Worm (Caenorhabditis elegans) whole organism, midembryonic: ENCODE results near the gene rfs-1.

Source experiments
- T22C8.4 ChIP-seq: fragments of 200-800 bp; sonication (Bioruptor generic); IDR thresholded peaks from 2 replicates; pipeline ENCODE4 v1.3.6; 2022; ENCODE audit warnings: missing genetic modification characterization, missing compliant biosample characterization
- cog-1 ChIP-seq: sonication (generic microtip); optimal IDR thresholded peaks from 2 replicates; lab custom pipeline; 2016; ENCODE audit warnings: missing genetic modification characterization, missing compliant biosample characterization
- flt-1 ChIP-seq: fragments of 200-800 bp; sonication (Bioruptor generic); IDR thresholded peaks from 2 replicates; pipeline ENCODE4 v1.3.6; 2022; ENCODE audit warnings: missing genetic modification characterization, missing compliant biosample characterization
- klf-2 ChIP-seq: fragments of 200-800 bp; sonication (Bioruptor generic); conservative IDR thresholded peaks from 2 replicates; pipeline ENCODE4 v1.3.6; 2022; ENCODE audit warnings: missing genetic modification reagents, missing genetic modification characterization, missing compliant biosample characterization
- med-1 ChIP-seq: sonication (generic microtip); optimal IDR thresholded peaks from 2 replicates; lab custom pipeline; 2017; ENCODE audit warnings: missing genetic modification characterization, mild to moderate bottlenecking, missing compliant biosample characterization, antibody characterized with exemption, missing genetic modification reagents; ENCODE audit not compliant: insufficient read depth
- ref-1 ChIP-seq: fragments of 200-800 bp; sonication (Bioruptor generic); conservative IDR thresholded peaks from 2 replicates; pipeline ENCODE4 v1.3.6; 2022; ENCODE audit warnings: missing genetic modification reagents, missing genetic modification characterization, missing compliant biosample characterization
- tab-1 ChIP-seq: fragments of 200-800 bp; sonication (Bioruptor generic); IDR thresholded peaks from 2 replicates; pipeline ENCODE4 v1.3.6; 2022; ENCODE audit warnings: missing genetic modification characterization, missing compliant biosample characterization
- ztf-23 ChIP-seq: fragments of 200-800 bp; sonication (Bioruptor generic); IDR thresholded peaks from 2 replicates; pipeline ENCODE4 v1.3.6; 2022; ENCODE audit warnings: missing genetic modification reagents, missing genetic modification characterization, missing compliant biosample characterization
- ztf-29 ChIP-seq: fragments of 200-800 bp; sonication (Bioruptor generic); IDR thresholded peaks from 2 replicates; pipeline ENCODE4 v1.3.6; 2022; ENCODE audit warnings: missing genetic modification reagents, missing genetic modification characterization, missing compliant biosample characterization

The rfs-1 gene

ce11 chrIII:8229480-8229879, 3.2 kb downstream of the rfs-1 start:
- TF ChIP-seq ztf-29 (GFP tag; lab: Robert Waterston, UW), result no peak

DNA sequence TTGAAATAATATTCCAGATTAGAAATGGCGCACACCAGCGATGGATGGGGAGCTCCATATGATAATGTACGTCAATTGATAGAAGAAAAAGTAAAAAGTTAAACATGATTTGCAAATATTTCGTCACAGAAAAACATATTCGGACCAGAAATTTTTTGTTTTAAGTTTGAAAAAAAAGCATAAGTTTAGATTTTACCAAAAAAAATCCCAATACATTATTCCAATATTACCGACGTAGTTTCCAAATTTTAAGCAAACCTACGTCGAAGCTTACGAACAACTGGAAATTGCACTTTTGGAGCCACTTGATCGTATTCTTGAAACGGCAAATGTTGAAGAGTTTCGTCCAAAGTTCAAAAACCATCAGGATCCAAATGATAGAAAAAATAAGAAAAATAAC, 6.4 kb downstream of the rfs-1 start, which contains the start of gene henn-1:
henn-1 (plus strand) TSS at position 18 of the 400 bp plus-strand sequence.
- no peak for TF ChIP-seq tab-1 (GFP tag; lab: Robert Waterston, UW)
- TF ChIP-seq T22C8.4 (GFP tag; lab: Robert Waterston, UW), result no peak
- no peak for TF ChIP-seq flt-1 (GFP tag; lab: Robert Waterston, UW)
- no peak for TF ChIP-seq ztf-23
- no peak for TF ChIP-seq ref-1
- no peak for TF ChIP-seq ztf-29 (GFP tag; lab: Robert Waterston, UW)
- TF ChIP-seq cog-1, result no peak
- TF ChIP-seq klf-2 (GFP tag; lab: Robert Waterston, UW), result no peak
- no peak for TF ChIP-seq med-1 (GFP tag; lab: Kevin White, UChicago)

ce11 chrIII:8235358-8235757, 9.1 kb downstream of the rfs-1 start, which contains the start of gene C02F5.14:
C02F5.14 (minus strand) TSS chrIII:8235514.
- TF ChIP-seq klf-2 (GFP tag; lab: Robert Waterston, UW), result no peak
- TF ChIP-seq ref-1, result no peak
- no peak for TF ChIP-seq med-1 (GFP tag; lab: Kevin White, UChicago)
- no peak for TF ChIP-seq ztf-29 (GFP tag; lab: Robert Waterston, UW)
- TF ChIP-seq flt-1 (GFP tag; lab: Robert Waterston, UW), result no peak
- TF ChIP-seq ztf-23, result no peak
- no peak for TF ChIP-seq cog-1
- no peak for TF ChIP-seq T22C8.4 (GFP tag; lab: Robert Waterston, UW)
- TF ChIP-seq tab-1 (GFP tag; lab: Robert Waterston, UW), result no peak

- TF ChIP-seq ztf-29 (GFP tag; lab: Robert Waterston, UW) (no peak), cog-1 (no peak), flt-1 (GFP tag; lab: Robert Waterston, UW) (no peak)
These were observed 9.6 kb downstream of the rfs-1 start, which contains the start of gene C02F5.5 for ce11 chrIII:8235880-8236279. C02F5.5 (plus strand) TSS chrIII:8236180.

- TF ChIP-seq ref-1 (no peak), ztf-23 (no peak), cog-1 (no peak)
These were observed 11.5 kb downstream of the rfs-1 start, which contains the start of gene tsp-2 for ce11 chrIII:8237827-8238226. tsp-2 (minus strand) TSS chrIII:8237935.

DNA sequence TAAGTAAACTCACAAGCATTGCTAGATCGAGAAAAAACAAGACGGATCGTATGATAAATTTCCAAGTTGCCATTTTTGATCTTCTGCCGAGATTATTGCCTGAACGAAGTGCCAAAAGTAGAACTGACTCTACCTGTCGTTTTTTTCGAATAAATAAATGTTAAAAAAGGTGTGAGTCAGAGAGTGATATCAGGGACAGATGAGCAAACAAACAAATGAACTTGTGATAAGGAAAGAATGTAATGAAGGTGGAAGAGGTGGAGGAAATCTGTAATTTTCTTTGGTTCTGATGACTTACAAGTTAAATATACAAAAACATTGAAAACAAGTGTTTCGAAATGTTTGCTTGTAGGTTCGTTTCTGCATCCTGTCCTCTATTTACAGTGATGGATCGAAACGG, 13.0 kb downstream of the rfs-1 start, which contains the start of gene tsp-1:
tsp-1 (minus strand) TSS at position 99 of the 400 bp plus-strand sequence.
- no peak for TF ChIP-seq klf-2 (GFP tag; lab: Robert Waterston, UW)
- TF ChIP-seq tab-1 (GFP tag; lab: Robert Waterston, UW), result no peak
- TF ChIP-seq cog-1, result no peak
- TF ChIP-seq flt-1 (GFP tag; lab: Robert Waterston, UW), result no peak
- no peak for TF ChIP-seq med-1 (GFP tag; lab: Kevin White, UChicago)
- TF ChIP-seq ztf-23, result no peak
- no peak for TF ChIP-seq ztf-29 (GFP tag; lab: Robert Waterston, UW)

DNA sequence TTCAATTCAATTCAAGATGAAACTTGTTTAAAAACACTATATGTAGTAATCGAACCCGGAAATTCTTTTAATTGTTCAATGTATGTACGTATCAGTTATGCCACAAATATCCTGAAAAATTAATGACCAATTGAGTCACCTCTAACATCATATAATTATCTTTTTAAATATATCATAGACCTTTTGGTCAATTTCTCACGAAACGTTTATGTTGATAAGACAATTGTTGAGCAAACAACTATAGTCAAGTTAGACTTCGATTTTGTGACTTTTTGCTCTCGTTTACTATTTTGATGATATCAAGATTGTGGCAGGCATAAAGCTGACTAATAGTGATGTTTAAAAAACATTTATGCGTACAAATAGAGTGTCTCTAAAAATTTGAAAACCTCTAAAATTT, 14.0 kb downstream of the rfs-1 start:
- TF ChIP-seq cog-1, result no peak
- no peak for TF ChIP-seq ref-1
- TF ChIP-seq tab-1 (GFP tag; lab: Robert Waterston, UW), result no peak
- TF ChIP-seq flt-1 (GFP tag; lab: Robert Waterston, UW), result no peak
- TF ChIP-seq ztf-29 (GFP tag; lab: Robert Waterston, UW), result no peak
- TF ChIP-seq med-1 (GFP tag; lab: Kevin White, UChicago), result no peak
- TF ChIP-seq T22C8.4 (GFP tag; lab: Robert Waterston, UW), result no peak
- TF ChIP-seq ztf-23, result no peak
- TF ChIP-seq klf-2 (GFP tag; lab: Robert Waterston, UW), result no peak

- no peak for TF ChIP-seq klf-2 (GFP tag; lab: Robert Waterston, UW)
- TF ChIP-seq ref-1, result no peak
- no peak for TF ChIP-seq ztf-29 (GFP tag; lab: Robert Waterston, UW)
- TF ChIP-seq cog-1, result no peak
- no peak for TF ChIP-seq flt-1 (GFP tag; lab: Robert Waterston, UW)
- TF ChIP-seq med-1 (GFP tag; lab: Kevin White, UChicago), result no peak
- no peak for TF ChIP-seq T22C8.4 (GFP tag; lab: Robert Waterston, UW)
- no peak for TF ChIP-seq ztf-23
- no peak for TF ChIP-seq tab-1 (GFP tag; lab: Robert Waterston, UW)
These were observed 14.7 kb downstream of the rfs-1 start for ce11 chrIII:8240948-8241347.

- no peak for TF ChIP-seq ref-1
- no peak for TF ChIP-seq ztf-23
These were observed 16.5 kb downstream of the rfs-1 start, which contains the start of gene C02F5.12 for ce11 chrIII:8242809-8243208. C02F5.12 (minus strand) TSS chrIII:8243029.

ce11 chrIII:8244052-8244451, 17.8 kb downstream of the rfs-1 start, which contains the start of the genes pbs-6 and cids-1:
pbs-6 (minus strand) TSS chrIII:8244092.
cids-1 (plus strand) TSS chrIII:8244445.
- TF ChIP-seq med-1 (GFP tag; lab: Kevin White, UChicago) (no peak), klf-2 (GFP tag; lab: Robert Waterston, UW) (no peak), tab-1 (GFP tag; lab: Robert Waterston, UW) (no peak), ztf-29 (GFP tag; lab: Robert Waterston, UW) (no peak), flt-1 (GFP tag; lab: Robert Waterston, UW) (no peak), ztf-23 (no peak), ref-1 (no peak), cog-1 (no peak)

ce11 chrIII:8245591-8245990, 19.3 kb downstream of the rfs-1 start, which contains the start of gene C02F5.3:
C02F5.3 (plus strand) TSS chrIII:8245891.
- TF ChIP-seq ztf-23 (no peak), med-1 (GFP tag; lab: Kevin White, UChicago) (no peak), cog-1 (no peak), ztf-29 (GFP tag; lab: Robert Waterston, UW) (no peak), T22C8.4 (GFP tag; lab: Robert Waterston, UW) (no peak)
